Worm (Caenorhabditis elegans): ENCODE data around the gene R02E4.2.

R02E4.2 gene

ce11 chrX:4128684-4129083, 21.4 kb downstream of the R02E4.2 start:
- no peak for TF ChIP-seq cog-1 (tag; optimal IDR thresholded peaks at IDR 0.05)
- TF ChIP-seq T22C8.4 (GFP tag; IDR thresholded peaks at IDR 0.05) = no peak
- no peak for TF ChIP-seq ztf-23 (GFP tag; IDR thresholded peaks at IDR 0.05)
- no peak for TF ChIP-seq klf-2 (GFP tag; conservative IDR thresholded peaks at IDR 0.05)
- TF ChIP-seq tab-1 (GFP tag; IDR thresholded peaks at IDR 0.05) = no peak
- no peak for TF ChIP-seq flt-1 (GFP tag; IDR thresholded peaks at IDR 0.05)
- TF ChIP-seq ref-1 (GFP tag; conservative IDR thresholded peaks at IDR 0.05) = no peak
- TF ChIP-seq ztf-29 (GFP tag; IDR thresholded peaks at IDR 0.05) = no peak
- TF ChIP-seq med-1 (GFP tag; optimal IDR thresholded peaks at IDR 0.05; ENCODE audit: insufficient read depth) = no peak

ce11 chrX:4131354-4131753, 24.1 kb downstream of the R02E4.2 start:
- no peak for TF ChIP-seq ztf-23 (GFP tag; IDR thresholded peaks at IDR 0.05)
- no peak for TF ChIP-seq ref-1 (GFP tag; conservative IDR thresholded peaks at IDR 0.05)
- TF ChIP-seq T22C8.4 (GFP tag; IDR thresholded peaks at IDR 0.05) = no peak
- TF ChIP-seq tab-1 (GFP tag; IDR thresholded peaks at IDR 0.05) = no peak
- no peak for TF ChIP-seq cog-1 (tag; optimal IDR thresholded peaks at IDR 0.05)
- TF ChIP-seq med-1 (GFP tag; optimal IDR thresholded peaks at IDR 0.05; ENCODE audit: insufficient read depth) = no peak
- no peak for TF ChIP-seq flt-1 (GFP tag; IDR thresholded peaks at IDR 0.05)
- TF ChIP-seq ztf-29 (GFP tag; IDR thresholded peaks at IDR 0.05) = no peak
- TF ChIP-seq klf-2 (GFP tag; conservative IDR thresholded peaks at IDR 0.05) = no peak

ce11 chrX:4132243-4132642, 25.0 kb downstream of the R02E4.2 start:
- TF ChIP-seq ztf-29 (GFP tag; IDR thresholded peaks at IDR 0.05) (no peak), med-1 (GFP tag; optimal IDR thresholded peaks at IDR 0.05; ENCODE audit: insufficient read depth) (no peak), ref-1 (GFP tag; conservative IDR thresholded peaks at IDR 0.05) (no peak), flt-1 (GFP tag; IDR thresholded peaks at IDR 0.05) (no peak), ztf-23 (GFP tag; IDR thresholded peaks at IDR 0.05) (no peak), klf-2 (GFP tag; conservative IDR thresholded peaks at IDR 0.05) (no peak)

ce11 chrX:4133378-4133777, 26.1 kb downstream of the R02E4.2 start:
- no peak for TF ChIP-seq T22C8.4 (GFP tag; IDR thresholded peaks at IDR 0.05)
- no peak for TF ChIP-seq flt-1 (GFP tag; IDR thresholded peaks at IDR 0.05)
- TF ChIP-seq ztf-29 (GFP tag; IDR thresholded peaks at IDR 0.05) = no peak
- TF ChIP-seq ref-1 (GFP tag; conservative IDR thresholded peaks at IDR 0.05) = no peak
- no peak for TF ChIP-seq med-1 (GFP tag; optimal IDR thresholded peaks at IDR 0.05; ENCODE audit: insufficient read depth)
- no peak for TF ChIP-seq tab-1 (GFP tag; IDR thresholded peaks at IDR 0.05)
- TF ChIP-seq cog-1 (tag; optimal IDR thresholded peaks at IDR 0.05) = no peak
- TF ChIP-seq klf-2 (GFP tag; conservative IDR thresholded peaks at IDR 0.05) = no peak
- no peak for TF ChIP-seq ztf-23 (GFP tag; IDR thresholded peaks at IDR 0.05)

- no peak for TF ChIP-seq T22C8.4 (GFP tag; IDR thresholded peaks at IDR 0.05)
These were observed 27.6 kb downstream of the R02E4.2 start, which contains the start of gene ZK470.2 for ce11 chrX:4134855-4135254. Gene ZK470.2 (plus strand): TSS chrX:4135155.

- TF ChIP-seq T22C8.4 (GFP tag; IDR thresholded peaks at IDR 0.05) (no peak), med-1 (GFP tag; optimal IDR thresholded peaks at IDR 0.05; ENCODE audit: insufficient read depth) (no peak), ztf-29 (GFP tag; IDR thresholded peaks at IDR 0.05) (no peak), cog-1 (tag; optimal IDR thresholded peaks at IDR 0.05) (no peak), klf-2 (GFP tag; conservative IDR thresholded peaks at IDR 0.05) (no peak), ztf-23 (GFP tag; IDR thresholded peaks at IDR 0.05) (no peak), tab-1 (GFP tag; IDR thresholded peaks at IDR 0.05) (no peak), ref-1 (GFP tag; conservative IDR thresholded peaks at IDR 0.05) (no peak), flt-1 (GFP tag; IDR thresholded peaks at IDR 0.05) (no peak)
These were observed 29.5 kb downstream of the R02E4.2 start for ce11 chrX:4136547-4137311.

- TF ChIP-seq cog-1 (tag; optimal IDR thresholded peaks at IDR 0.05) = no peak
- no peak for TF ChIP-seq flt-1 (GFP tag; IDR thresholded peaks at IDR 0.05)
- no peak for TF ChIP-seq ztf-23 (GFP tag; IDR thresholded peaks at IDR 0.05)
- TF ChIP-seq ztf-29 (GFP tag; IDR thresholded peaks at IDR 0.05) = no peak
- no peak for TF ChIP-seq klf-2 (GFP tag; conservative IDR thresholded peaks at IDR 0.05)
- no peak for TF ChIP-seq T22C8.4 (GFP tag; IDR thresholded peaks at IDR 0.05)
- TF ChIP-seq med-1 (GFP tag; optimal IDR thresholded peaks at IDR 0.05; ENCODE audit: insufficient read depth) = no peak
- no peak for TF ChIP-seq tab-1 (GFP tag; IDR thresholded peaks at IDR 0.05)
- no peak for TF ChIP-seq ref-1 (GFP tag; conservative IDR thresholded peaks at IDR 0.05)
These were observed 30.4 kb downstream of the R02E4.2 start for ce11 chrX:4137452-4138164.

- TF ChIP-seq T22C8.4 (GFP tag; IDR thresholded peaks at IDR 0.05) (no peak), ztf-29 (GFP tag; IDR thresholded peaks at IDR 0.05) (no peak), klf-2 (GFP tag; conservative IDR thresholded peaks at IDR 0.05) (no peak)
These were observed 31.3 kb downstream of the R02E4.2 start for ce11 chrX:4138413-4139193.
